Worm (Caenorhabditis elegans) whole organism, midembryonic: ENCODE data around the gene wbp-2.

Experiments used
- cog-1 ChIP-seq: sonication (generic microtip); optimal IDR thresholded peaks from 2 replicates; lab custom pipeline; 2016; ENCODE audit warnings: missing genetic modification characterization, missing compliant biosample characterization
- flt-1 ChIP-seq: fragments of 200-800 bp; sonication (Bioruptor generic); IDR thresholded peaks from 2 replicates; pipeline ENCODE4 v1.3.6; 2022; ENCODE audit warnings: missing genetic modification characterization, missing compliant biosample characterization
- klf-2 ChIP-seq: fragments of 200-800 bp; sonication (Bioruptor generic); conservative IDR thresholded peaks from 2 replicates; pipeline ENCODE4 v1.3.6; 2022; ENCODE audit warnings: missing genetic modification reagents, missing genetic modification characterization, missing compliant biosample characterization
- ref-1 ChIP-seq: fragments of 200-800 bp; sonication (Bioruptor generic); conservative IDR thresholded peaks from 2 replicates; pipeline ENCODE4 v1.3.6; 2022; ENCODE audit warnings: missing genetic modification reagents, missing genetic modification characterization, missing compliant biosample characterization
- ztf-23 ChIP-seq: fragments of 200-800 bp; sonication (Bioruptor generic); IDR thresholded peaks from 2 replicates; pipeline ENCODE4 v1.3.6; 2022; ENCODE audit warnings: missing genetic modification reagents, missing genetic modification characterization, missing compliant biosample characterization

- peak; percentile 27 for TF ChIP-seq cog-1 (tag; lab: Kevin White, UChicago)
- no peak for TF ChIP-seq ref-1 (GFP tag; lab: Robert Waterston, UW)
- TF ChIP-seq ztf-23 (GFP tag; lab: Robert Waterston, UW) = no peak
- TF ChIP-seq flt-1 (GFP tag; lab: Robert Waterston, UW) = no peak
- no peak for TF ChIP-seq klf-2 (GFP tag; lab: Robert Waterston, UW)
Observed at ce11 chrII:9356723-9357122, 27.1 kb downstream of the wbp-2 start.
